Fruit fly (Drosophila melanogaster): ENCODE data around the gene CG43922.

dm6 chr2L:6337843-6338366, 29.4 kb upstream of the CG43922 start:
- TF ChIP-seq rgr (GFP tag; optimal IDR thresholded peaks at IDR 0.05) (no peak), CG32264 (GFP tag; optimal IDR thresholded peaks at IDR 0.05) (no peak), OdsH (GFP tag; optimal IDR thresholded peaks at IDR 0.05) (no peak), br (GFP tag; optimal IDR thresholded peaks at IDR 0.05) (no peak), Abd-B (GFP tag; optimal IDR thresholded peaks at IDR 0.05) (no peak), Hr78 (GFP tag; optimal IDR thresholded peaks at IDR 0.05) (no peak)

All from whole organism, wandering third instar larva.